Worm (Caenorhabditis elegans): ENCODE results near the gene Y113G7B.27.

The Y113G7B.27 gene

DNA sequence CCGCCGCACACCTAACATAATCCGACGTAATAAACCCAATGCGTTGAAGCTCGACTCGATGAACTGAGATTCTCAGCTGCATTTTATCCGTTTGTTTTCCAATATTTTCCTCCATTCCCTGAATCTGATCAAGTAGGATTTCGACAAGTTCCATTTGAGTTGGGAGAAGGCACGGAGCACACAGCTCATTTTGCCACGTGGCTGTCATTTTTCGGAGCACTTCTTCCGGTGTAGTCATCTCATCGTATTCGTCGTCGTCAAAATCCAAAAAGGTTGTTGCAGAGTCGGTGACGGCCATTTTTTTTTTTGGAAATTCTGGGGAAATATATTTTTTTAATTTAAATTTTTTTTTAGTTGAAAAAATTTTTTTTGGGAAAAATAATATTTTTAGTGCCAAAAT lies 44.8 kb downstream of the Y113G7B.27 start, which contains the start of gene sld-5:
Gene sld-5, minus strand, starts transcription at position 317 of the 400 bp plus-strand sequence.
- TF ChIP-seq lin-13 (tag; optimal IDR thresholded peaks at IDR 0.05) (no peak), unc-62 (GFP tag; optimal IDR thresholded peaks at IDR 0.05) (no peak), bed-3 (GFP tag; optimal IDR thresholded peaks at IDR 0.05) (no peak), nhr-28 (tag; optimal IDR thresholded peaks at IDR 0.05) (no peak), ceh-43 (GFP tag; optimal IDR thresholded peaks at IDR 0.05) (no peak), cnd-1 (tag; optimal IDR thresholded peaks at IDR 0.05) (no peak), nhr-2 (tag; optimal IDR thresholded peaks at IDR 0.05) (no peak), elt-3 (tag; optimal IDR thresholded peaks at IDR 0.05) (no peak), nhr-237 (tag; optimal IDR thresholded peaks at IDR 0.05) (no peak), hlh-1 (tag; optimal IDR thresholded peaks at IDR 0.05) (no peak), unc-39 (tag; optimal IDR thresholded peaks at IDR 0.05) (no peak), zip-8 (tag; optimal IDR thresholded peaks at IDR 0.05) (no peak), pha-4 (tag; optimal IDR thresholded peaks at IDR 0.05) (no peak), unc-120 (tag; optimal IDR thresholded peaks at IDR 0.05; ENCODE audit: poor library complexity, severe bottlenecking) (no peak), sptf-1 (tag; optimal IDR thresholded peaks at IDR 0.05) (no peak), mab-5 (tag; optimal IDR thresholded peaks at IDR 0.05) (no peak)

DNA sequence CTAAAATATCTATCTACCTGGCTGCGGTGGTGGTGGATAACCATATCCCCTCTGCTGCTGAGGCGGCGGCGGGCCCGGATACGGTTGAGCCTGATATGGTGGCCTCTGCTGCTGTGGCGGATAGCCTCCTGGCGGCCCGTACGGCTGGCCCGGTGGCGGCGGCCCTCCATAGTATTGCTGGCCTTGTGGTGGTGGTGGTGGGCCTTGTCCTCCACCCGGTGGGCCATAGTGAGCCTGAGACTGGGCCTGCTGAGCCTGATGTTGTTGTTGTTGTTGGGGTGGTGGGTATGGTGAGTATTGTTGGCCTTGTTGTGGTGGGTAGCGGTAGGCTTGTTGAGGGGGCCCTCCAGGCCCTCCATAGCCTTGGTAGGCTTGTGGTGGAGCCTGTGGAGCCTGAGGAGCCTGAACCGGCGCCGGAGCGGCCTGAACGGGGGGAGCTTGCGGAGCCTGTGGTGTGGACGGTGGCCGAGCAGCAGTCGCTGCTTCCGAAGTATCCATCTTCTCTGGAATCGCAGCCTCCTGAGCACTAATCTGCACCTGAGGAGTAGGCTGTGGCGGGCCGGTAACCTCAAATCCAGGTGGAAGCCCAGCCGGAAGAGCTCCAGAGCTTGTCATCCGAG lies 48.7 kb downstream of the Y113G7B.27 start:
- TF ChIP-seq sptf-1 (tag; optimal IDR thresholded peaks at IDR 0.05): peak; percentile 31
- no peak for TF ChIP-seq lsy-2 (tag; optimal IDR thresholded peaks at IDR 0.05)
- no peak for TF ChIP-seq mab-5 (tag; optimal IDR thresholded peaks at IDR 0.05)
- peak; percentile 2 for TF ChIP-seq drap-1 (GFP tag; optimal IDR thresholded peaks at IDR 0.05)
- TF ChIP-seq bed-3 (GFP tag; optimal IDR thresholded peaks at IDR 0.05): no peak
- TF ChIP-seq cnd-1 (tag; optimal IDR thresholded peaks at IDR 0.05): peak; percentile 31
- no peak for TF ChIP-seq ztf-11 (tag; optimal IDR thresholded peaks at IDR 0.05)
- no peak for TF ChIP-seq snpc-4 (tag; optimal IDR thresholded peaks at IDR 0.05)
- no peak for TF ChIP-seq lin-13 (tag; optimal IDR thresholded peaks at IDR 0.05)
- TF ChIP-seq flh-1 (GFP tag; optimal IDR thresholded peaks at IDR 0.05): peak; percentile 12
- TF ChIP-seq elt-1 (tag; optimal IDR thresholded peaks at IDR 0.05; ENCODE audit: borderline replicate concordance, insufficient read depth): no peak
- TF ChIP-seq sem-2 (GFP tag; optimal IDR thresholded peaks at IDR 0.05): no peak
- TF ChIP-seq lin-32 (GFP tag; optimal IDR thresholded peaks at IDR 0.05): no peak
- TF ChIP-seq pha-4 (tag; optimal IDR thresholded peaks at IDR 0.05): no peak
- TF ChIP-seq ceh-83 (GFP tag; optimal IDR thresholded peaks at IDR 0.05): peak; percentile 40
- no peak for TF ChIP-seq unc-120 (tag; optimal IDR thresholded peaks at IDR 0.05; ENCODE audit: poor library complexity, severe bottlenecking)
- no peak for TF ChIP-seq nhr-2 (tag; optimal IDR thresholded peaks at IDR 0.05)
- no peak for TF ChIP-seq nhr-237 (tag; optimal IDR thresholded peaks at IDR 0.05)
- no peak for TF ChIP-seq zip-8 (tag; optimal IDR thresholded peaks at IDR 0.05)
- no peak for TF ChIP-seq ces-1 (GFP tag; optimal IDR thresholded peaks at IDR 0.05)
- TF ChIP-seq mls-2 (tag; optimal IDR thresholded peaks at IDR 0.05): no peak
- no peak for TF ChIP-seq hlh-1 (tag; optimal IDR thresholded peaks at IDR 0.05)
- TF ChIP-seq nhr-76 (tag; optimal IDR thresholded peaks at IDR 0.05): no peak
- no peak for TF ChIP-seq ceh-43 (GFP tag; optimal IDR thresholded peaks at IDR 0.05)
- no peak for TF ChIP-seq unc-62 (GFP tag; optimal IDR thresholded peaks at IDR 0.05)
- no peak for TF ChIP-seq mep-1 (tag; optimal IDR thresholded peaks at IDR 0.05)
- TF ChIP-seq elt-3 (tag; optimal IDR thresholded peaks at IDR 0.05): no peak
- no peak for TF ChIP-seq tbx-8 (GFP tag; optimal IDR thresholded peaks at IDR 0.05)
- no peak for TF ChIP-seq M03D4.4 (tag; optimal IDR thresholded peaks at IDR 0.05)
- no peak for TF ChIP-seq ceh-39 (tag; optimal IDR thresholded peaks at IDR 0.05)
- TF ChIP-seq blmp-1 (tag; optimal IDR thresholded peaks at IDR 0.05): no peak
- no peak for TF ChIP-seq nhr-28 (tag; optimal IDR thresholded peaks at IDR 0.05)
- TF ChIP-seq nhr-12 (tag; optimal IDR thresholded peaks at IDR 0.05): no peak
- TF ChIP-seq unc-39 (tag; optimal IDR thresholded peaks at IDR 0.05): no peak
- no peak for TF ChIP-seq ham-2 (GFP tag; optimal IDR thresholded peaks at IDR 0.05)
